Worm (Caenorhabditis elegans): ENCODE data around the gene C02B10.6.
"Not testable (repeated sequence)": the region's sequence is repeated elsewhere in the genome, so short reads cannot be mapped to it uniquely, and the experiment has no call there.

Gene C02B10.6

DNA sequence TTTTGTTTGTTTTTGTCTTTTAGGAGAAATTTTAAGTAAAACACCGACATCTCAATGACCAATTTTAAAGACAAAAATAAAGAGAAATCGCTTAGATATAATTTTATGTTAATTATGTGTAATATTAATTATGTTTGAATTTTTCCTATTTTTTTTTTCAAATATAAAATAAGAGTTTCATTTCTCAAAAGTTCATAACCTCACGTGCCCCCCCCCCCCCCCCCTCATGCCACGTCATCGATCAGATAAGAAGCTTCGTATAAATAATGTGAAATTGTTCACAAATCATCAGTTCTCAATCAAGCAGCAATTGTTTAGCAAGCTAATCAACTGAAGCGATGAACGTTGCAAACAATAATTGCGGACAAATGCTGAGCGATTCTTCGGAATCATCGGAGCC is at the start of gene C02B10.6:
Gene C02B10.6, plus strand, starts transcription at position 301 of the 400 bp plus-strand sequence.
- not testable (repeated sequence) for TF ChIP-seq ceh-40, cebp-2, Y53F4B.3 (GFP tag; IDR thresholded peaks at IDR 0.05)

DNA sequence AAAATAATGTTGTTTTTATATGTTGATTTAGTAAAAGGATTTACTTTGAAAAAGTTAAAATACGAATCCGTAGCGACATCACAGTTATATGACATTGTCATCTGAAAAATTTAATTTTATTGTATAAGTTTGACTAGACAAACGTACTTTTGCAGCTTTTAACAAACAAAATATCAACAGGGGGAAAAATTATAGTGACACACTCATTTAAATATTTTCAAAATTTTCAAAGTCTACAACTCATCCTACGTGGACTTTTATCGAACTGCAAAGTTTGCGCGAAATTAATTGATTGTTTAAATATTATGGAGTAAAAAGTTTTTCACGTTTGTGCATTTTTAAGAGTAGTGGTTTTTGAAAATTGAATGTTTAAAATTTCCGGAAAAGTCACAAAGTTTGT is 45.0 kb upstream of the C02B10.6 start, which contains the start of gene C09B9.85:
Gene C09B9.85, minus strand, starts transcription at position 101 of the 400 bp plus-strand sequence.
- TF ChIP-seq attf-5 (GFP tag; optimal IDR thresholded peaks at IDR 0.05): no peak
- no peak for TF ChIP-seq lag-1 (GFP tag; IDR thresholded peaks at IDR 0.05)
- no peak for TF ChIP-seq ceh-27 (GFP tag; optimal IDR thresholded peaks at IDR 0.05)
- TF ChIP-seq hrde-1 (tag; optimal IDR thresholded peaks at IDR 0.05; ENCODE audit: borderline replicate concordance): no peak
- no peak for TF ChIP-seq ceh-79 (tag; optimal IDR thresholded peaks at IDR 0.05)
- no peak for TF ChIP-seq lsl-1 (GFP tag; optimal IDR thresholded peaks at IDR 0.05)
- TF ChIP-seq ceh-40 (GFP tag; IDR thresholded peaks at IDR 0.05): no peak
- TF ChIP-seq T26A5.8 (tag; optimal IDR thresholded peaks at IDR 0.05): no peak

DNA sequence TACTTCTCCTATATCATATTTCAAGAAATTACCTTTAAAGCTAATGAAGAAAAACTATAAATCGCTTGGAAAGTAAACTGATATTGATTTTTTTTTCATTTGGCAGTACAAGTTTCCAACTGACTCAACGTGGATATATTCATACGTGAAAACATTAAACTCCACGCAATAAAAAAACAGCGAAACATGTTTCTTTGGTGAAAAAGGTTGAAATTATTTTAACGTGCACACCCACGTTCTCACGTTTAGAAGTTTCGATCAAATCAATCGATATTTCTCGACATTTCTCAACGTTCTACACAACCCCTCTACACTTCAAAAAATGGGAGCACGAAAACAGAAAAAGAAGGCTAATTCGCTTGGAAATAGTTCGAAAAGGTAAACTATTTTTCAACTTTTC is 41.7 kb upstream of the C02B10.6 start, which contains the start of the genes best-6 and C09B9.2:
Gene best-6, minus strand, starts transcription at position 101 of the 400 bp plus-strand sequence.
Gene C09B9.2, plus strand, starts transcription at position 314 of the 400 bp plus-strand sequence.
- TF ChIP-seq Y53F4B.3 (GFP tag; IDR thresholded peaks at IDR 0.05): no peak
- no peak for TF ChIP-seq F10E7.11 (tag; optimal IDR thresholded peaks at IDR 0.05)
- no peak for TF ChIP-seq nhr-90 (tag; optimal IDR thresholded peaks at IDR 0.05)
- TF ChIP-seq fkh-3 (tag; optimal IDR thresholded peaks at IDR 0.05): no peak
- no peak for TF ChIP-seq K12H6.12 (tag; optimal IDR thresholded peaks at IDR 0.05)
- no peak for TF ChIP-seq gei-17 (GFP tag; optimal IDR thresholded peaks at IDR 0.05)
- TF ChIP-seq Y95B8A.8 (GFP tag; IDR thresholded peaks at IDR 0.05): no peak
- no peak for TF ChIP-seq Y79H2A.3 (GFP tag; conservative IDR thresholded peaks at IDR 0.05)
- TF ChIP-seq ceh-91 (GFP tag; IDR thresholded peaks at IDR 0.05): no peak
- TF ChIP-seq rcor-1 (GFP tag; IDR thresholded peaks at IDR 0.05): no peak
- no peak for TF ChIP-seq egl-44 (GFP tag; IDR thresholded peaks at IDR 0.05)
- TF ChIP-seq snpc-1.1 (tag; optimal IDR thresholded peaks at IDR 0.05; ENCODE audit: insufficient read depth): no peak
- no peak for TF ChIP-seq madf-3 (GFP tag; IDR thresholded peaks at IDR 0.05)
- TF ChIP-seq ztf-3 (GFP tag; optimal IDR thresholded peaks at IDR 0.05): no peak
- TF ChIP-seq attf-3 (GFP tag; conservative IDR thresholded peaks at IDR 0.05): no peak
- TF ChIP-seq hlh-26 (GFP tag; conservative IDR thresholded peaks at IDR 0.05): no peak
- TF ChIP-seq ZK185.1 (tag; optimal IDR thresholded peaks at IDR 0.05; ENCODE audit: poor library complexity, severe bottlenecking): no peak
- no peak for TF ChIP-seq efl-1 (GFP tag; optimal IDR thresholded peaks at IDR 0.05)

DNA sequence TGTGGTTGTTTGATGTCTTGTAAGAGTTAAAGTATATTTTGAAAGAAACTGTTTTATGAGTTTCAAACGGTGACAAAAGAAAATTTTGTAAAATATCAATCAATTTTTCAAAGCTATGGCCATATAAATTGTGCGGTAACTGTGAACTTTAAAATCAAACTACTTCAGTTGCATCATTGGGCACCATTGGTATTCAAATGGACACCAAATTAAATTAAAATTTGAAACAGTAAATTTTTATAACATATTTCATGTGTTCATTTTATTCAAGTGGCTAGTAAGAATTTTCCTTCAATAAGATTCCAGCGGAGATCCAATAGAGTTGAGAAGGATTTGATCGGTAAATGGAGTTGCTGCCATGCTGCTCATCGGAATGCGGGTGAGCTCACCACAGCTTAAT is 39.3 kb upstream of the C02B10.6 start:
- no peak for TF ChIP-seq lsy-27 (tag; optimal IDR thresholded peaks at IDR 0.05; ENCODE audit: borderline replicate concordance, insufficient read depth)
- TF ChIP-seq rcor-1 (GFP tag; IDR thresholded peaks at IDR 0.05): no peak
- TF ChIP-seq F37B4.10 (GFP tag; IDR thresholded peaks at IDR 0.05): no peak
- no peak for TF ChIP-seq nhr-27 (tag; optimal IDR thresholded peaks at IDR 0.05)
- no peak for TF ChIP-seq ekl-4 (GFP tag; IDR thresholded peaks at IDR 0.05)
- TF ChIP-seq ceh-79 (tag; optimal IDR thresholded peaks at IDR 0.05): no peak
- no peak for TF ChIP-seq F39B2.1 (GFP tag; IDR thresholded peaks at IDR 0.05)
- TF ChIP-seq unc-130 (GFP tag; optimal IDR thresholded peaks at IDR 0.05): no peak
- no peak for TF ChIP-seq lin-26 (GFP tag; IDR thresholded peaks at IDR 0.05)
- no peak for TF ChIP-seq sea-2 (GFP tag; IDR thresholded peaks at IDR 0.05)
- TF ChIP-seq F10E7.11 (tag; optimal IDR thresholded peaks at IDR 0.05): no peak
- TF ChIP-seq zim-3 (tag; optimal IDR thresholded peaks at IDR 0.05): no peak
- no peak for TF ChIP-seq B0035.1 (tag; optimal IDR thresholded peaks at IDR 0.05)
- no peak for TF ChIP-seq tbp1 (GFP tag; optimal IDR thresholded peaks at IDR 0.05)
- no peak for TF ChIP-seq ztf-26 (tag; optimal IDR thresholded peaks at IDR 0.05)
- no peak for TF ChIP-seq chd-7 (tag; optimal IDR thresholded peaks at IDR 0.05)
- no peak for TF ChIP-seq mxl-1 (tag; optimal IDR thresholded peaks at IDR 0.05)
- no peak for TF ChIP-seq fkh-3 (tag; optimal IDR thresholded peaks at IDR 0.05)

All from whole organism, young adult.